Worm (Caenorhabditis elegans): ENCODE data around the gene F16B4.5.

DNA sequence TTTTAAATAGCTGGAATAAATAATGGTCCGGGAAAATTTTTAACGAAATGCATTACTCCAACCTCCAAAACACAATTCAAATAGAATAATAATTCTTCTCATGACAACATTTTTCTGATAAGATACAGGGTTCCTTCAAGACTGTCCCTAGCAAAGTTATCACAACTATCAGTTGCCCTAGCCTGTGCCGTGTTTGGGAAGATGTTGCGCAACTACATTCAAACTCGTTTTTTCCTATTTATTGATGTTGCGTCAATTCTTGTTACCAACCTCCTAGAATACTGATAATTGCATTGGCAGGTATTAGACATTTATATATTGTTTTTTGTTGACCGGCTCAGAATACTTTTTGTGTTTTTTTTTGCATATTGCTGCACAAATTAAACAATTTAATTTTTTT, 33.2 kb upstream of the F16B4.5 start:
- TF ChIP-seq vab-7 (GFP tag; IDR thresholded peaks at IDR 0.05), result no peak
- no peak for TF ChIP-seq mxl-3 (GFP tag; optimal IDR thresholded peaks at IDR 0.05)
- TF ChIP-seq daf-8 (GFP tag; IDR thresholded peaks at IDR 0.05), result no peak
